Fruit fly (Drosophila melanogaster) whole organism, embryonic: ENCODE data around the gene Ir67c.

Experiments
- CG1832 ChIP-seq: fragments of 200-800 bp; sonication (Bioruptor generic); optimal IDR thresholded peaks from 2 replicates; lab custom pipeline; 2017; ENCODE audit warnings: missing biosample characterization, mild to moderate bottlenecking, missing genetic modification characterization, inconsistent platforms
- da ChIP-seq: fragments of 200-800 bp; sonication (Bioruptor generic); optimal IDR thresholded peaks from 2 replicates; lab custom pipeline; 2016; ENCODE audit warnings: missing biosample characterization, missing genetic modification characterization

dm6 chr3L:10464887-10465286 is 31.0 kb upstream of the Ir67c start, which contains the start of gene S-Lap3:
- TF ChIP-seq CG1832 (GFP tag; lab: Kevin White, UChicago) (no peak), da (GFP tag; lab: Kevin White, UChicago) (no peak)
